Worm (Caenorhabditis elegans) whole organism, early embryonic: ENCODE measurements around the gene sec-24.1.

Experiments used
- B0310.2 ChIP-seq: sonication (generic microtip); optimal IDR thresholded peaks from 2 replicates; lab custom pipeline; 2016; ENCODE audit warnings: mild to moderate bottlenecking, missing genetic modification characterization, missing compliant biosample characterization
- F13C5.2 ChIP-seq: sonication (generic microtip); optimal IDR thresholded peaks from 2 replicates; lab custom pipeline; 2017; ENCODE audit warnings: mild to moderate bottlenecking, missing genetic modification characterization, inconsistent platforms, missing compliant biosample characterization
- aly-1 ChIP-seq: sonication (generic microtip); optimal IDR thresholded peaks from 2 replicates; lab custom pipeline; 2016; ENCODE audit warnings: missing genetic modification characterization, missing compliant biosample characterization
- ama-1 ChIP-seq: fragments of 150-350 bp; optimal IDR thresholded peaks from 2 replicates; lab custom pipeline; 2014
- ceh-13 ChIP-seq: fragments of 200-800 bp; sonication (Bioruptor generic); optimal IDR thresholded peaks from 2 replicates; lab custom pipeline; 2018; ENCODE audit warnings: mild to moderate bottlenecking, missing genetic modification characterization, missing compliant biosample characterization
- ceh-36 ChIP-seq: sonication (generic microtip); optimal IDR thresholded peaks from 2 replicates; lab custom pipeline; 2016; ENCODE audit warnings: missing genetic modification characterization, inconsistent platforms, missing compliant biosample characterization
- ets-7 ChIP-seq: sonication (generic microtip); optimal IDR thresholded peaks from 2 replicates; lab custom pipeline; 2016; ENCODE audit warnings: missing genotype, missing genetic modification characterization, missing compliant biosample characterization
- flt-1 ChIP-seq: fragments of 200-800 bp; sonication (Bioruptor generic); IDR thresholded peaks from 2 replicates; pipeline ENCODE4 v1.3.6; 2022; ENCODE audit warnings: missing genetic modification characterization, missing compliant biosample characterization
- hmbx-1 ChIP-seq: sonication (generic microtip); optimal IDR thresholded peaks from 2 replicates; lab custom pipeline; 2016; ENCODE audit warnings: mild to moderate bottlenecking, missing genetic modification characterization, missing compliant biosample characterization
- hmg-4 ChIP-seq: fragments of 200-800 bp; sonication (Bioruptor generic); optimal IDR thresholded peaks from 2 replicates; lab custom pipeline; 2018; ENCODE audit warnings: mild to moderate bottlenecking, missing genetic modification characterization, missing compliant biosample characterization
- hnd-1 ChIP-seq: sonication (generic microtip); optimal IDR thresholded peaks from 2 replicates; lab custom pipeline; 2016; ENCODE audit warnings: missing genetic modification characterization, missing compliant biosample characterization
- pes-1 ChIP-seq: fragments of 200-800 bp; sonication (Bioruptor generic); IDR thresholded peaks from 2 replicates; pipeline ENCODE4 v1.3.6; 2022; ENCODE audit warnings: missing genetic modification reagents, missing genetic modification characterization, missing compliant biosample characterization
- scrt-1 ChIP-seq: fragments of 200-800 bp; sonication (Bioruptor generic); IDR thresholded peaks from 2 replicates; pipeline ENCODE4 v1.3.6; 2022; ENCODE audit warnings: missing genetic modification characterization, missing compliant biosample characterization
- sea-1 ChIP-seq: fragments of 200-800 bp; sonication (Bioruptor generic); conservative IDR thresholded peaks from 2 replicates; pipeline ENCODE4 v1.3.6; 2022; ENCODE audit warnings: missing genetic modification characterization, missing compliant biosample characterization
- tbx-11 ChIP-seq: fragments of 200-800 bp; sonication (Bioruptor generic); IDR thresholded peaks from 2 replicates; pipeline ENCODE4 v1.3.6; 2022; ENCODE audit warnings: missing genetic modification characterization, missing compliant biosample characterization
- tbx-37 ChIP-seq: fragments of 200-800 bp; sonication (Bioruptor generic); conservative IDR thresholded peaks from 2 replicates; pipeline ENCODE4 v1.3.6; 2022; ENCODE audit warnings: missing genetic modification reagents, missing genetic modification characterization, missing compliant biosample characterization
- tra-4 ChIP-seq: sonication (generic microtip); optimal IDR thresholded peaks from 2 replicates; lab custom pipeline; 2017; ENCODE audit warnings: missing genetic modification characterization, missing compliant biosample characterization

The sec-24.1 gene

ce11 chrIV:11524241-11524692, 41.7 kb downstream of the sec-24.1 start, which contains the start of gene mep-1:
TSS of gene mep-1 (plus strand) at chrIV:11524642.
- TF ChIP-seq pes-1 (GFP tag; lab: Robert Waterston, UW) (peak; percentile 58), B0310.2 (tag; lab: Kevin White, UChicago) (no peak)

ce11 chrIV:11523685-11524084, 42.3 kb downstream of the sec-24.1 start:
- no peak for TF ChIP-seq ama-1
- TF ChIP-seq B0310.2 (tag; lab: Kevin White, UChicago): no peak
- no peak for TF ChIP-seq aly-1 (tag; lab: Kevin White, UChicago)
- TF ChIP-seq hmbx-1 (tag; lab: Kevin White, UChicago): no peak
- TF ChIP-seq tbx-11 (GFP tag; lab: Robert Waterston, UW): no peak
- no peak for TF ChIP-seq tra-4
- no peak for TF ChIP-seq tbx-37 (GFP tag; lab: Robert Waterston, UW)
- TF ChIP-seq flt-1 (GFP tag; lab: Robert Waterston, UW): no peak
- no peak; the same call in 1 of the 2 replicates for TF ChIP-seq pes-1 (GFP tag; lab: Robert Waterston, UW)
- no peak for TF ChIP-seq ceh-13 (GFP tag; lab: Kevin White, UChicago)
- TF ChIP-seq ets-7 (tag; lab: Kevin White, UChicago): no peak
- TF ChIP-seq hnd-1 (tag; lab: Kevin White, UChicago): no peak
- TF ChIP-seq hmg-4: no peak
- TF ChIP-seq scrt-1 (GFP tag; lab: Robert Waterston, UW): no peak
- TF ChIP-seq sea-1 (GFP tag; lab: Robert Waterston, UW): no peak
- no peak for TF ChIP-seq ceh-36 (tag; lab: Kevin White, UChicago)

- TF ChIP-seq hnd-1 (tag; lab: Kevin White, UChicago) (no peak), ama-1 (peak; percentile 12)
These were observed 43.6 kb downstream of the sec-24.1 start for ce11 chrIV:11522225-11522952.

ce11 chrIV:11520960-11521359, 45.0 kb downstream of the sec-24.1 start, which contains the start of the genes M04B2.4 and gfl-1:
TSS of gene M04B2.4 (minus strand) at chrIV:11521031.
TSS of gene gfl-1 (plus strand) at chrIV:11521290.
- TF ChIP-seq tbx-11 (GFP tag; lab: Robert Waterston, UW) (no peak), aly-1 (tag; lab: Kevin White, UChicago) (no peak), tbx-37 (GFP tag; lab: Robert Waterston, UW) (no peak), ceh-36 (tag; lab: Kevin White, UChicago) (no peak), sea-1 (GFP tag; lab: Robert Waterston, UW) (no peak), B0310.2 (tag; lab: Kevin White, UChicago) (no peak), scrt-1 (GFP tag; lab: Robert Waterston, UW) (no peak), tra-4 (no peak), ceh-13 (GFP tag; lab: Kevin White, UChicago) (no peak), ets-7 (tag; lab: Kevin White, UChicago) (no peak), F13C5.2 (no peak), hmg-4 (no peak), pes-1 (GFP tag; lab: Robert Waterston, UW) (no peak), hmbx-1 (tag; lab: Kevin White, UChicago) (no peak), hnd-1 (tag; lab: Kevin White, UChicago) (no peak)
